Worm (Caenorhabditis elegans) whole organism, L1 larva: ENCODE data around the gene C54D10.9.

Source experiments
- C04F5.9 ChIP-seq: sonication (generic microtip); optimal IDR thresholded peaks from 2 replicates; lab custom pipeline; 2016; ENCODE audit warnings: missing genetic modification characterization, missing compliant biosample characterization
- C34B4.2 ChIP-seq: sonication (generic microtip); optimal IDR thresholded peaks from 2 replicates; lab custom pipeline; 2017; ENCODE audit warnings: mild to moderate bottlenecking, missing genetic modification characterization, missing compliant biosample characterization
- Y116A8C.19 ChIP-seq: sonication (generic microtip); optimal IDR thresholded peaks from 2 replicates; lab custom pipeline; 2016; ENCODE audit warnings: missing compliant biosample characterization, missing genetic modification characterization, borderline replicate concordance
- aha-1 ChIP-seq: fragments of 150-350 bp; optimal IDR thresholded peaks from 2 replicates; lab custom pipeline; 2014; ENCODE audit warnings: missing biosample characterization, missing genetic modification characterization
- alr-1 ChIP-seq: fragments of 200-800 bp; sonication (Bioruptor generic); optimal IDR thresholded peaks from 2 replicates; lab custom pipeline; 2018; ENCODE audit warnings: borderline replicate concordance, mild to moderate bottlenecking, missing genetic modification characterization, missing compliant biosample characterization
- aly-2 ChIP-seq: fragments of 150-350 bp; optimal IDR thresholded peaks from 2 replicates; lab custom pipeline; 2014; ENCODE audit warnings: missing biosample characterization, missing genetic modification characterization
- ama-1 ChIP-seq: fragments of 150-350 bp; optimal IDR thresholded peaks from 2 replicates; lab custom pipeline; 2014
- ceh-63 ChIP-seq: fragments of 200-800 bp; sonication (Bioruptor generic); optimal IDR thresholded peaks from 2 replicates; lab custom pipeline; 2018; ENCODE audit warnings: mild to moderate bottlenecking, missing genetic modification characterization, missing compliant biosample characterization
- ceh-8 ChIP-seq: fragments of 200-800 bp; sonication (Bioruptor generic); optimal IDR thresholded peaks from 2 replicates; lab custom pipeline; 2018; ENCODE audit warnings: mild to moderate bottlenecking, missing genetic modification characterization, moderate library complexity, missing compliant biosample characterization
- ceh-82 ChIP-seq, 3 experiments: fragments of 150-350 bp in 1 of 3; sonication (generic microtip) in 2 of 3; optimal IDR thresholded peaks; 2 replicates each; lab custom pipeline; 2014 to 2017; ENCODE audit warnings: missing biosample characterization in 3 of 3, missing genetic modification characterization in 3 of 3
- ceh-90 ChIP-seq: sonication (generic microtip); optimal IDR thresholded peaks from 2 replicates; lab custom pipeline; 2016; ENCODE audit warnings: missing genetic modification characterization, missing compliant biosample characterization
- ces-1 ChIP-seq: fragments of 150-350 bp; optimal IDR thresholded peaks from 2 replicates; lab custom pipeline; 2014; ENCODE audit warnings: missing biosample characterization, missing genetic modification reagents, missing genetic modification characterization
- dpl-1 ChIP-seq, 3 experiments: fragments of 150-350 bp in 2 of 3; sonication (generic microtip) in 1 of 3; optimal IDR thresholded peaks; 2 replicates each; lab custom pipeline; 2014 to 2017; ENCODE audit warnings: missing biosample characterization in 3 of 3, missing genetic modification characterization in 3 of 3, missing genetic modification reagents in 3 of 3
- dsc-1 ChIP-seq: sonication (generic microtip); optimal IDR thresholded peaks from 2 replicates; lab custom pipeline; 2016; ENCODE audit warnings: mild to moderate bottlenecking, missing genetic modification characterization, missing compliant biosample characterization
- efl-1 ChIP-seq, 4 experiments: fragments of 150-350 bp; optimal IDR thresholded peaks in 3 of 4; peaks in 1 of 4; 1 replicate in 1 of 4; 2 replicates in 3 of 4; lab custom pipeline; 2014; ENCODE audit warnings: missing biosample characterization in 2 of 4, missing genetic modification characterization in 2 of 4, missing genetic modification reagents in 2 of 4
- efl-3 ChIP-seq: fragments of 200-800 bp; sonication (Bioruptor generic); optimal IDR thresholded peaks from 2 replicates; lab custom pipeline; 2018; ENCODE audit warnings: mild to moderate bottlenecking, missing genetic modification characterization, missing compliant biosample characterization
- egl-13 ChIP-seq: sonication (generic microtip); optimal IDR thresholded peaks from 2 replicates; lab custom pipeline; 2016; ENCODE audit warnings: missing genotype, missing genetic modification reagents, missing genetic modification characterization, missing compliant biosample characterization
- elt-2 ChIP-seq: sonication (generic microtip); optimal IDR thresholded peaks from 2 replicates; lab custom pipeline; 2016; ENCODE audit warnings: missing genetic modification characterization, mild to moderate bottlenecking, inconsistent platforms, missing compliant biosample characterization, missing genetic modification reagents
- fkh-10 ChIP-seq: sonication (generic microtip); optimal IDR thresholded peaks from 2 replicates; lab custom pipeline; 2017; ENCODE audit warnings: missing biosample characterization, missing genetic modification reagents, missing genetic modification characterization
- fkh-4 ChIP-seq: sonication (generic microtip); optimal IDR thresholded peaks from 2 replicates; lab custom pipeline; 2016; ENCODE audit warnings: missing compliant biosample characterization, missing genetic modification characterization, borderline replicate concordance
- fos-1 ChIP-seq: fragments of 150-350 bp; optimal IDR thresholded peaks from 2 replicates; lab custom pipeline; 2014; ENCODE audit warnings: missing biosample characterization, missing genetic modification characterization
- grh-1 ChIP-seq: fragments of 200-800 bp; sonication (Bioruptor generic); IDR thresholded peaks from 2 replicates; pipeline ENCODE4 v1.3.6; 2022; ENCODE audit warnings: missing genetic modification reagents, missing genetic modification characterization, missing compliant biosample characterization
- hpl-2 ChIP-seq: fragments of 150-350 bp; optimal IDR thresholded peaks from 2 replicates; lab custom pipeline; 2014; ENCODE audit warnings: missing biosample characterization, missing genetic modification reagents, missing genetic modification characterization
- lin-14 ChIP-seq: fragments of 200-800 bp; sonication (Bioruptor generic); optimal IDR thresholded peaks from 2 replicates; lab custom pipeline; 2018; ENCODE audit warnings: mild to moderate bottlenecking, missing genetic modification characterization, moderate library complexity, missing compliant biosample characterization
- lin-39 ChIP-seq: fragments of 150-350 bp; optimal IDR thresholded peaks from 2 replicates; lab custom pipeline; 2014; ENCODE audit warnings: missing biosample characterization, missing genetic modification reagents, missing genetic modification characterization
- lir-3 ChIP-seq: sonication (generic microtip); optimal IDR thresholded peaks from 2 replicates; lab custom pipeline; 2016; ENCODE audit warnings: mild to moderate bottlenecking, missing genetic modification characterization, moderate library complexity, missing compliant biosample characterization; ENCODE audit not compliant: poor library complexity
- lsy-2 ChIP-seq, 2 experiments: fragments of 150-350 bp; optimal IDR thresholded peaks; 2 replicates each; lab custom pipeline; 2014; ENCODE audit warnings: missing biosample characterization in 2 of 2, missing genetic modification characterization in 2 of 2
- mab-9 ChIP-seq: fragments of 200-800 bp; sonication (Bioruptor generic); IDR thresholded peaks from 2 replicates; pipeline ENCODE4 v1.3.6; 2022; ENCODE audit warnings: missing genetic modification reagents, missing genetic modification characterization, missing compliant biosample characterization
- mdl-1 ChIP-seq, 2 experiments: fragments of 150-350 bp; optimal IDR thresholded peaks; 2 replicates each; lab custom pipeline; 2014 to 2017; ENCODE audit warnings: missing biosample characterization in 2 of 2, missing genetic modification characterization in 2 of 2, inconsistent platforms in 1 of 2
- mef-2 ChIP-seq: fragments of 150-350 bp; optimal IDR thresholded peaks from 2 replicates; lab custom pipeline; 2014; ENCODE audit warnings: missing biosample characterization, missing genetic modification characterization
- mep-1 ChIP-seq: fragments of 150-350 bp; optimal IDR thresholded peaks from 2 replicates; lab custom pipeline; 2014; ENCODE audit warnings: missing biosample characterization, missing genetic modification characterization
- nhr-19 ChIP-seq: fragments of 200-800 bp; sonication (Bioruptor generic); conservative IDR thresholded peaks from 2 replicates; pipeline ENCODE4 v1.3.6; 2022; ENCODE audit warnings: missing genetic modification characterization, missing compliant biosample characterization
- nhr-237 ChIP-seq: fragments of 150-350 bp; optimal IDR thresholded peaks from 2 replicates; lab custom pipeline; 2014; ENCODE audit warnings: missing biosample characterization, missing genetic modification characterization
- nhr-28 ChIP-seq: fragments of 150-350 bp; optimal IDR thresholded peaks from 2 replicates; lab custom pipeline; 2014; ENCODE audit warnings: missing biosample characterization, missing genetic modification characterization
- nhr-47 ChIP-seq: sonication (generic microtip); optimal IDR thresholded peaks from 2 replicates; lab custom pipeline; 2016; ENCODE audit warnings: mild to moderate bottlenecking, missing genetic modification characterization, moderate library complexity, missing compliant biosample characterization
- nhr-71 ChIP-seq: sonication (generic microtip); optimal IDR thresholded peaks from 2 replicates; lab custom pipeline; 2016; ENCODE audit warnings: mild to moderate bottlenecking, missing genetic modification characterization, moderate library complexity, missing compliant biosample characterization
- nhr-84 ChIP-seq: sonication (generic microtip); optimal IDR thresholded peaks from 2 replicates; lab custom pipeline; 2017; ENCODE audit warnings: missing biosample characterization, missing genetic modification characterization
- nhr-85 ChIP-seq: sonication (generic microtip); peaks from one replicate; lab custom pipeline; 2016; ENCODE audit warnings: missing genetic modification characterization, inconsistent platforms, missing compliant biosample characterization
- nhr-90 ChIP-seq: sonication (generic microtip); optimal IDR thresholded peaks from 2 replicates; lab custom pipeline; 2016; ENCODE audit warnings: mild to moderate bottlenecking, missing genetic modification characterization, missing compliant biosample characterization; ENCODE audit not compliant: poor library complexity
- pag-3 ChIP-seq: sonication (generic microtip); optimal IDR thresholded peaks from 2 replicates; lab custom pipeline; 2017; ENCODE audit warnings: missing genetic modification characterization, mild to moderate bottlenecking, missing compliant biosample characterization, antibody characterized with exemption, borderline replicate concordance; ENCODE audit not compliant: insufficient read depth
- pqm-1 ChIP-seq: sonication (generic microtip); optimal IDR thresholded peaks from 3 replicates; lab custom pipeline; 2017; ENCODE audit warnings: missing biosample characterization, missing genetic modification characterization
- rnt-1 ChIP-seq: sonication (generic microtip); optimal IDR thresholded peaks from 2 replicates; lab custom pipeline; 2016; ENCODE audit warnings: mild to moderate bottlenecking, missing genetic modification characterization, moderate library complexity, missing compliant biosample characterization
- skn-1 ChIP-seq: fragments of 150-350 bp; optimal IDR thresholded peaks from 2 replicates; lab custom pipeline; 2014; ENCODE audit warnings: missing biosample characterization, missing genetic modification characterization
- sox-4 ChIP-seq: sonication (generic microtip); optimal IDR thresholded peaks from 2 replicates; lab custom pipeline; 2016; ENCODE audit warnings: missing genetic modification characterization, missing compliant biosample characterization
- swsn-7 ChIP-seq: sonication (generic microtip); optimal IDR thresholded peaks from 2 replicates; lab custom pipeline; 2016; ENCODE audit warnings: missing genetic modification characterization, missing compliant biosample characterization
- tlp-1 ChIP-seq: fragments of 150-350 bp; optimal IDR thresholded peaks from 2 replicates; lab custom pipeline; 2014; ENCODE audit warnings: missing biosample characterization, missing genetic modification characterization
- unc-86 ChIP-seq: sonication (generic microtip); optimal IDR thresholded peaks from 2 replicates; lab custom pipeline; 2016; ENCODE audit warnings: missing genetic modification characterization, missing compliant biosample characterization
- unc-98 ChIP-seq: fragments of 200-800 bp; sonication (Bioruptor generic); IDR thresholded peaks from 2 replicates; pipeline ENCODE4 v1.3.6; 2022; ENCODE audit warnings: missing genetic modification characterization, missing compliant biosample characterization
- vab-15 ChIP-seq: sonication (generic microtip); optimal IDR thresholded peaks from 2 replicates; lab custom pipeline; 2017; ENCODE audit warnings: missing genotype, mild to moderate bottlenecking, missing genetic modification characterization, missing compliant biosample characterization

C54D10.9 gene

ce11 chrV:12400677-12401236, 46.2 kb upstream of the C54D10.9 start, which contains the start of the genes K01D12.20 and miga-1 (continued):
- no peak for TF ChIP-seq rnt-1 (tag; lab: Kevin White, UChicago)
- TF ChIP-seq nhr-28 = no peak
- peak; percentile 42 for TF ChIP-seq nhr-71 (tag; lab: Kevin White, UChicago)
- no peak for TF ChIP-seq ceh-63 (GFP tag; lab: Kevin White, UChicago)
- TF ChIP-seq ceh-8 (GFP tag; lab: Kevin White, UChicago) = no peak
- TF ChIP-seq C04F5.9 = no peak
- TF ChIP-seq ama-1 (lab: Kevin White, UChicago) = no peak
- TF ChIP-seq ces-1 (GFP tag; lab: Kevin White, UChicago) = no peak
- peak; percentile 59 for TF ChIP-seq mep-1
- peak; percentile 56 for TF ChIP-seq nhr-47 (tag; lab: Kevin White, UChicago)
- no peak for TF ChIP-seq aha-1 (tag; lab: Kevin White, UChicago)
- peak; percentile 34 for TF ChIP-seq elt-2 (tag; lab: Kevin White, UChicago)
- peak; percentile 43 for TF ChIP-seq swsn-7 (tag; lab: Kevin White, UChicago)
- no peak for TF ChIP-seq nhr-84 (tag; lab: Kevin White, UChicago)
- no peak for TF ChIP-seq lin-14 (GFP tag; lab: Kevin White, UChicago)
- no peak for TF ChIP-seq mdl-1 (tag; optimal IDR thresholded peaks at IDR 0.05; lab: Kevin White, UChicago)
- TF ChIP-seq Y116A8C.19 (tag; lab: Kevin White, UChicago) = no peak
- TF ChIP-seq nhr-90 (tag; lab: Kevin White, UChicago) = peak; percentile 49
- TF ChIP-seq lir-3 (tag; lab: Kevin White, UChicago) = no peak
- no peak for TF ChIP-seq nhr-85 (tag; lab: Kevin White, UChicago)
- TF ChIP-seq lin-39 (tag; lab: Kevin White, UChicago) = no peak
- no peak for TF ChIP-seq C34B4.2 (tag; lab: Kevin White, UChicago)
- TF ChIP-seq dpl-1 (GFP tag; optimal IDR thresholded peaks at IDR 0.05; lab: Kevin White, UChicago) = peak; percentile 37 to 55 (median 46)
- no peak for TF ChIP-seq fos-1 (tag; lab: Kevin White, UChicago)
- no peak for TF ChIP-seq fkh-4 (tag; lab: Kevin White, UChicago)
- TF ChIP-seq efl-3 (GFP tag; lab: Kevin White, UChicago) = no peak
- no peak for TF ChIP-seq mef-2 (tag; lab: Kevin White, UChicago)
- no peak for TF ChIP-seq unc-86 (tag; lab: Kevin White, UChicago)
- no peak for TF ChIP-seq alr-1 (tag; lab: Kevin White, UChicago)
- no peak for TF ChIP-seq vab-15
- TF ChIP-seq nhr-237 (tag; lab: Kevin White, UChicago) = no peak
- peak; percentile 42 for TF ChIP-seq dsc-1 (tag; lab: Kevin White, UChicago)
- TF ChIP-seq egl-13 = no peak
- no peak for TF ChIP-seq fkh-10
- TF ChIP-seq mab-9 = no peak
- peak; percentile 22; the same call in 1 of the 2 replicates for TF ChIP-seq nhr-19 (GFP tag; lab: Robert Waterston, UW)
- no peak for TF ChIP-seq ceh-90
- no peak for TF ChIP-seq pqm-1 (tag; lab: Kevin White, UChicago)
- no peak for TF ChIP-seq aly-2 (tag; lab: Kevin White, UChicago)
- no peak for TF ChIP-seq pag-3 (tag; lab: Kevin White, UChicago)

DNA sequence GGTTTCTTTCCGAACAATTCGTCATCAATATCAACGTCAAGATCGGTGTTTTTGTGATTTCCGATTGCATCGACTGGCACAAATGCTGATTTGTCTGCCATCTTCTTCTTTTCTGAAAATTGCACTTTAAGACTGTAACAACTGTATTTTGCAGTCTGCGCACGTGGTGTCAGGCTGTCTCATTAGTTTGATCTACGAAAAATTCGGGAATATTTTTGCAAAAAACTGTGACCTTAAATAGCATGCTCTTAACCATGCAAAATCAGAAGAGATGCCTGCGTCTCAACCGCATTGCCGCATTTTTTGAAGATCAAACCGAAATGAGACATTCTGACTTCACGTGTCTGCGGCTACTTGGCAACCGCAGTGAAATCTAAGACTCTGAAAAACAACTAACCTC, 45.6 kb upstream of the C54D10.9 start, which contains the start of gene K01D12.7:
K01D12.7 (minus strand) TSS at position 101 of the 400 bp plus-strand sequence.
- TF ChIP-seq grh-1 (GFP tag; lab: Robert Waterston, UW) = no peak
- no peak for TF ChIP-seq pqm-1 (tag; lab: Kevin White, UChicago)
- TF ChIP-seq efl-3 (GFP tag; lab: Kevin White, UChicago) = no peak
- TF ChIP-seq hpl-2 (GFP tag; lab: Kevin White, UChicago) = no peak
- no peak for TF ChIP-seq lsy-2 (tag; optimal IDR thresholded peaks at IDR 0.05; lab: Kevin White, UChicago)
- TF ChIP-seq nhr-84 (tag; lab: Kevin White, UChicago) = no peak
- no peak for TF ChIP-seq efl-1 (optimal IDR thresholded peaks at IDR 0.05; lab: Kevin White, UChicago)
- TF ChIP-seq efl-1 (GFP tag; optimal IDR thresholded peaks at IDR 0.05 in 1 of 2; lab: Kevin White, UChicago) = no peak
- no peak for TF ChIP-seq sox-4
- TF ChIP-seq elt-2 (tag; lab: Kevin White, UChicago) = no peak
- TF ChIP-seq mdl-1 (tag; optimal IDR thresholded peaks at IDR 0.05; lab: Kevin White, UChicago) = no peak
- TF ChIP-seq tlp-1 (tag; lab: Kevin White, UChicago) = no peak
- no peak for TF ChIP-seq lin-14 (GFP tag; lab: Kevin White, UChicago)
- TF ChIP-seq ceh-82 (tag; optimal IDR thresholded peaks at IDR 0.05; lab: Kevin White, UChicago) = no peak
- TF ChIP-seq nhr-28 = no peak
- TF ChIP-seq unc-98 = no peak
- TF ChIP-seq lir-3 (tag; lab: Kevin White, UChicago) = no peak
- no peak for TF ChIP-seq nhr-237 (tag; lab: Kevin White, UChicago)
- TF ChIP-seq skn-1 = no peak
